Worm (Caenorhabditis elegans): ENCODE measurements around the gene E01G4.5.

Gene E01G4.5

DNA sequence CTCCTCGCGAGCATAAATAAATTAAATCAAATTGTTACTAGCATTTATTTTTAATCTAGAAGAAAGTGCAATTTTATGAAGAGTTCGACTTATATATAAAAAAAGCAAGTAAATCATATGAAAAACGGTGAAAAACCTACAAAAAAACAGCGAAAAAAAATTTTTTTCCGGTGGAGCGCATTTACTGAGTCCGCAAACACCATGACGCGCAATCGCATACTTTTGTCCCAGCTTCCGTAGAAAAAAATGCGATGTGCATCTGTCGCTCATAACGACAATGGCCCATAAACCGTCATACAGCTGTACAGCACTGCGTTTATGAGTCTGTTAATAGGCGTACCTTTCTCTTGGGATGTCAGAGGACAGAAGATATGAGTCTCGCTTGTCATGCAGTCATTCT, 5.0 kb downstream of the E01G4.5 start:
- TF ChIP-seq unc-62 (GFP tag; optimal IDR thresholded peaks at IDR 0.05), result no peak

DNA sequence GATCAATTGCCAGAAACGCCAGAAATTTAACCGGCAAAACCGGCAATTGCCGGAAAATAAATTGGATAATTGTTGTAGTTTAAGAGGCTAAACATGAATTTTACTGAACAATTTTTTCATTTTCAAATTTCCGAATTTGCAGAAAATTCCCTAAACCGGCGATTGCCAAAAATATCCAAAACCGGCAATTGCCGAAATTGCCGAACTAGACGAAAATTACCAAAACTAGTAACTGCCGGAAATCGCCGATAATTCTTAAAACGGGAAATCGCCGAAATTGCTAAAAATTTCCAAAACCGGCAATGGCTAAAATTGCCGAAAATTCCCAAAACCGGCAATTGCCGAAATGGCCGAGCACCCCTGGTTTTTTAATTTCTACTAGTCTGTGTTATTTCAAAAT, 7.2 kb downstream of the E01G4.5 start:
- no peak for TF ChIP-seq unc-62 (GFP tag; optimal IDR thresholded peaks at IDR 0.05)

DNA sequence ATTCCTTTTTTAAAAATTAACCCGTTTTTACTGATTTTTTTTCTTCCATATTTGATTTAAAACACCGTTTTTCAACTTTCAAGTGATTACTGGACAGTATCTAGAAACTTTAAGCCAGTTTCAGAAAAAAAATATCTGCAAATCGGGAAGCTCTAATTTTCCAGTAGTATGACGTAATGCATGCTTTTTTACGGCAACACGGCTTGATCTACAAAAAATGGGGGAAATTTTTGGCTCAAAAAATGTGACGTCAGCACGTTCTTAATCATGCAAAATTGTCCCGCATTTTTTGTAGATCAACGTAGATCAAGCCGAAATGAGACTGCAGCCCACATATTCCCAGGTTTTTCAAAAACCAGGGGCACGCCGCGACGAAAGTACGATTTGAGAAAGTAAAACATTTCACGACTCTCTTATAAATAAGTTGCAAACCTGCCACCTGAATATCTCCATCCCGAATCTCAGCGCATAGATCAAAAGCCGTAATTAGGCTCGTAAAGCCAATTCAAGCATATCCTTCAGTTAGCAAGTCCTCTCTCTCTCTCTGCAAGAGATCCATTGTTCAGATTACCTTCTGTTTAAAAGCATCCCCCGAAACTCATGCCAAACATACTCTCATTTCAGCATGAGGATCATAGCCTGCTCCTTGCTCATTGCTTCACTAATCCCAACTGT, 9.7 kb downstream of the E01G4.5 start, which contains the start of gene E01G4.6:
TSS of gene E01G4.6 (plus strand) at position 625 of the 675 bp plus-strand sequence.
- no peak for TF ChIP-seq unc-62 (GFP tag; optimal IDR thresholded peaks at IDR 0.05)

DNA sequence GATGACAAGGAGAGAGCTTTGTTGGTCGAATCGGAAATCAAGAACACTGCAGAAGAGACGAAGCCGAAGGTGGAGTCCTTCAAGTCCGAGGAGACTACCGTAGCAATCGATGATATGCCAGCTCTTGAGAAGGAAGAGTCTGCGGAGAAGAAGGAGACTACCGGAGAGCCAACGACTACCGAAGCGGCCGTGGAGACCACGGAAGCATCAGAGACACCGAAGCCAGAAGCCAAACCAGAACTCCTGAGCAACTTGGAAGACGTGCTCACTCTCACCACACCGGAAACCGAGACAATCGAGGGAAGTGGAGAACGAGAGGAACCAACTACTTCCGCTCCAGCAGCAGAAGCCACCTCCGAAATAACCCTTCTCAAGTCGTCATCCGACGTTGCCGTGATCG, 11.9 kb downstream of the E01G4.5 start:
- no peak for TF ChIP-seq unc-62 (GFP tag; optimal IDR thresholded peaks at IDR 0.05)

DNA sequence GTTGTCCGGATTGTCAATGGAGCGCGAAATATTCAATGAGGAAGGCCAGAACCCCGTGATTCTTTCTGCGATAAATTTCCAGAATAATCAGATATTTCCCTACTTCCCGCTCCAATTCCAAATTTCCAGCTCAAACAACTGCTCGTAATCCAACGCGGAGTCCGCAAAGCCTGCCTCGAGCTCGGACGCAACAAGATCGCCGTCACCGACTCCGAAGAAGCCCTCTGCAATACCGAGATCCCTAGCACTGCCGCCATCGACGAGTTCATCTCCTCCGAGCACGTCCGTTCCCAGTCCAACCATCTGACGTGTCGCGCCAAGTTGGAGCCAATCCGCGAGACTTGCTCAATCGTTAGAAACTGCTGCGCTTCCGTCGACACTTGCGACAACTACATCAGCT, 12.9 kb downstream of the E01G4.5 start:
- TF ChIP-seq unc-62 (GFP tag; optimal IDR thresholded peaks at IDR 0.05), result no peak

DNA sequence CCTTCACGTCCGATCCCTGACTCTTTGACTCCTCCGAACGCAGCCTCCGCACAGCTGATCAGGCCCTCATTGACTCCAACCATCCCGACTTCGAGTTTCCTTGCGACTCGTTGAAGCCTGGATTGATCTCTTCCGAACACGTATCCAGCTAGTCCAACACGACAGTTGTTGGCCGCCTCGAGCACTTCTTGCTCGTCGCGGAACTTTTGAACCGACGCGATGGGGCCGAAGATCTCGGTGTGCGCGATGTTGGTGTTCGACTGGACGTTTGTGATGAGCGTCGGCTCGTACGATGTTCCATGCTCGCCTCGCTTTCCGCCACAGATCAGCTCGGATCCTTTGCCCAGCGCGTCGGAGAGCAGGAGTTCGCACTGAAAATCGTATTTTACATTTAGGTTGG, 15.4 kb downstream of the E01G4.5 start:
- TF ChIP-seq unc-62 (GFP tag; optimal IDR thresholded peaks at IDR 0.05), result no peak

DNA sequence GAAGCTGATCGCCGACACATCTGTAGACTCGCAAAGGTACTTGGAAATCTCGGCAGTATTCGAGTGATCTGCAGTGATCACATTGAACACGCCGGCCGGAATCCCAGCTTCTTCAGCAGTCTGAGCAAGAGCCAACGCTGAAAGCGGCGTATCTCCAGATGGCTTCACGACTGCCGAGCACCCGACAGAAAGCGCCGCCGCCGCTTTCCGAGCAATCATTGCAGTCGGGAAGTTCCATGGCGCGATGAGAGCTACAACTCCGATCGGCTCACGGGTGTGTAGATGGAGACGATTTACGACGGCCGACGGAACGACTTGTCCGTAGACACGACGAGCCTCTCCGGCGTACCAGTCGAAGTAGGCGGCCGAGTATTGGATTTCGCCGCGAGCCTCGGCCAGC, 17.7 kb downstream of the E01G4.5 start:
- TF ChIP-seq unc-62 (GFP tag; optimal IDR thresholded peaks at IDR 0.05), result no peak

DNA sequence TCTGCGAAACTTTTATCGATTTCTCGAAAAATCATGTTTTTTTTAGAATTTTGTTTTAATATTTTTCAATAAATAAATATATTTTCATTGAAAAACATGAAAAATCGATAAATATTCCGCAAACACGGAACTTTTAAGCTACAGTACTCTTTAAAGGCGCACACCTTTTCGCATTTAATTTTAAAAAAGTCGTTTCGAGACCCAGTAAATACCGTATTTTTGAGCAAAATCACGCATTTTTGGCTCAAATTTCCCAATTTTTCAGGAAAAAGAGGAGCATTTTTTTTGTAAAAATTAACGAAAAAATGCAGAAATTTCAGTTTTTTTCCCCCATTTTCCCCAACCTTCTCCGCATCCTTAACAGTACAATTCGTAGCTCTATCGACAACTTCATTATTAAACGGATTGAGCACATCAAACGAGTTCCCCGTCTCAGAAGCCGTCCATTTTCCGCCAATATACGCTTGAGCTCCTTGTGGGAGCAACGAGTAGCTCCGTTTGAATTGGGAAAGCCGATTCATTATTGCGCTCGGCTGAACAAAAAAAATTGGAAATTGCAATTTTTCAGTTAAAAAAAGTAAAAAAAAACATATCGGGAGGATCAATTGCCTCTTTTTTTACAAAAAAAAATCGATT, 19.2 kb downstream of the E01G4.5 start, which contains the start of gene alh-7:
TSS of gene alh-7 (minus strand) at position 533 of the 636 bp plus-strand sequence.
- TF ChIP-seq unc-62 (GFP tag; optimal IDR thresholded peaks at IDR 0.05), result no peak

DNA sequence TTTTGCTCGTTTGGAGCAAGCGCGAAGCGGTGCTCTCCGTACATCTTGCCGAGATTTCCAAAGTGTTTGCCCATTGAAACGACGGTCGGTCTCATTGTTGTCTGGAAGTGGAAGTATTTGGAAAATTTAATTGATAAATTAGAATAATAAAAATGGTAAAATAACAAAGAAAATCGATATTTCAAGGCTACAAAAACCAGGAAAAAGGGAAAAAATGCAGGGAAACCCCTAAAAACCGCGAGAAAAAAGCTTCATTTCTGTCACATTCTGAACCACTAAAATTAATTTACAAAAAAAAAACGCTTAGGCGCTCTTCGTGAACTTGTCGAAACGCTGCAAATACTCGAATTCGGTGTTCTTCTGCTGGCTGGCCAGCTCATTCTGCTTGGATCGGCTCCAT, 20.7 kb downstream of the E01G4.5 start, which contains the start of gene F45H10.2:
TSS of gene F45H10.2 (minus strand) at position 101 of the 400 bp plus-strand sequence.
- no peak for TF ChIP-seq unc-62 (GFP tag; optimal IDR thresholded peaks at IDR 0.05)

DNA sequence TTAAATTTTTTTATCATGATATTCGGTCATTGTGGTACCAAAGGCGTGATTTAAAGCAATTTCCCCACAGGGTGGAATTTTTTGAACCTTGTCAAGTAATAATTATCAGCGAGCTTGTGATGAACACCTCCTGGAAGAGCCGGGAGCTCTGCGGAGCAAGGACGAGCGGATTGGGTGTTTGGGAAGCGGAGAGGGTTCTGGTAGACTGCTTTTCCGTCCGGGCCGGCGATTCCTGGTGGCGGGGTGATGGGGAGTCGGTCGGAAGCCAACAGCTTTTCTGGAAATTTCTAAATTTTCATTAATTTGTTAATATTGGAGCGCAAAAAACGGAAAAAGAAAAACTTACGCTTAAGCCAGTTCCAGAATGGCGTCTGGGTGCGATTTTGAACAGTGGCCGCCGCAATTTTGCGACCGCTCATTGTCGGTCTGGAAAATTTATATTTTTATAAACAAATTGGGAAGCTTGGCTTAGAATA, 22.0 kb downstream of the E01G4.5 start, which contains the start of gene ndua-7:
TSS of gene ndua-7 (minus strand) at position 426 of the 476 bp plus-strand sequence.
- no peak for TF ChIP-seq unc-62 (GFP tag; optimal IDR thresholded peaks at IDR 0.05)

DNA sequence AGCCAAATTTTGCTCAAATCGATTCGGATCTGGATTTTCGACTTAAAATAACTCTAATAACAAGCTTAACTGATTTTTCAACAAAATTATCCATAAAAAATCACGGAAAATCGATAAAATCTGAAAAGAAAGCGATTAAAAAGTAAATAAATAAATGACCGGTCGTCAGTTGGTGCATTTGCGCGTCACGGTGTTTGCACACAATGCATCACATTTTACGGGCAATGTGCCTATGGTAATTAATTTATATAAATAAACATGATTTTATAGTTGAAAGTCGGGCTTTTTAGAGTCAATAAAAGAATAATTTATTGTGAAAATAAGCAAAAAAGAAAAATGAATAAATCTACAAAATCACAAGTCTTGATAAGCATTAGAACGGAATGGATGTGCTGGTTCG, 22.6 kb downstream of the E01G4.5 start:
- no peak for TF ChIP-seq unc-62 (GFP tag; optimal IDR thresholded peaks at IDR 0.05)

DNA sequence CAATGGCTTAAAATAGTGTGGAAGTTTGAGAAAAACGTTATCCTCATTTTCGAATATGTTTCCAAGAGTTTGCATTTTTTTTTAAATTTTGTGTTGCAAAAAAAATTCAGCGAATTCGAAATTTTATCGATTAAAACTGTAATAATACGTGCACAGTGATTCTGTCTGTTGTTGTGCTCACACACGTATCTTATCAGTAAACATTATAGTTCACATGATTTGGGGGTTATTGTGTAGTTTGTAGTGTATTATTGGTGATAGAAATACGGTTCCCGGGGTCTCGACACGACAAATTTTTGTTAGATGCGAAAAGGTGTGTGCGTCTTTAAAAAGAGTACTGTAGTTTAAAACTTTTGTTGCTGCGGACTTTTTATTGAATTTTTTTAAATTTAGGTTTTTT, 23.5 kb downstream of the E01G4.5 start, which contains the start of gene drr-1:
TSS of gene drr-1 (minus strand) at position 183 of the 400 bp plus-strand sequence.
- TF ChIP-seq unc-62 (GFP tag; optimal IDR thresholded peaks at IDR 0.05), result no peak

DNA sequence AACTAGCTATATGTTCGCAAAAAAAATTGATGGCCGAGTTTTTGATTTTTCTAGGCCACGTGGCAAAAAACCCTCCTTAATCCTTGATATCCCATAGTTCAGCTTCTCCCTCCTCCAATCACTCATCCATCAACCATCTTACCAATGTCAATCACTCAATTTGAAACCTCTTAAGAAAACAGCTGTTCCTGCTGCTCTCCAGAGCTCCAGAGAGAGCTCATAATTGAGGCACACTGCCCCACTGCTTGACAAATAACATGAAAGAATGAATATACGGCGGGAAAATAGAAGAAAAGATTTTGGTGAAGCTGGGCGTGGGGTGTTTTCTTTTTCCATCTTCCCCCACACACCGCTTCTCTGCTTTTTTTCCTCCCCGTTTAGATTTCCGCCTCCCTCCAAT, 28.4 kb downstream of the E01G4.5 start:
- no peak for TF ChIP-seq unc-62 (GFP tag; optimal IDR thresholded peaks at IDR 0.05)

DNA sequence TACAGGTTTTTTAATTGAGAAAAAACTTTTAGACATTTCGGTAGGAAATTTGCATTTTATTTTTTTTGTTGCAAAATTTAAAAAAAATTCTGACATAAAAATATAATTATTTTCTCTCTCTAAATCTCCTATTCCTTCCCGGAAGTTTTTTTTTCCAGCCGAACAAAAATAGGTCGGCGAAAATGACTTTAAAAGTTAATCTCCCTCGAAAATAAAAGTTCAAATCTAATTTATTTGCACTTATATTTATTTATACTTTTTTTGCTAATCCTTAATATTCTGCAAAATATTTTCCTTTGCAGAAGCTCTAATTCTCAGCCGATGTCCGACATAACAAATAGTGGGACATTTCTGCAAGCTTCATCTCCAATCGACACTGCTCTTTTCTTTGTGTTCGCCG, 29.4 kb downstream of the E01G4.5 start, which contains the start of gene F45H10.5:
TSS of gene F45H10.5 (plus strand) at position 301 of the 400 bp plus-strand sequence.
- TF ChIP-seq unc-62 (GFP tag; optimal IDR thresholded peaks at IDR 0.05), result no peak

DNA sequence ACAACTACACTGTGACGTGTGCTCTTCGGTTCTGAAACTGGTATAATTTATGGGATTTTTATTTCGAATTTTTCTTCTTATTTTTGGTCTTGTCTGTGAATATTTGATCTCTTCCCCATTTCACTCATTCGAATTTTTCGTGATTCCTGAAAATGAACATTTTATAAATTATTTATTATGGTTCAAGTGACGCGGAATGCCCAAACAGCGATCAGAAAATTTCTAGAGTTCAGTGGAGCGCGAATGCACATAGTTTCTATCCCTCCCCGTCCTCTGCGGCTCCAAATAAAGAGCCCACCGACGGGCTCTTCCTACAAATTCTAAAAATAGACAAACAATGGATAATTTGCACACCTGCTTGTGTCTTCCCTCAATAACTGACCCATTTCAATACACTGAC, 31.5 kb downstream of the E01G4.5 start, which contains the start of gene F54F11.1:
TSS of gene F54F11.1 (plus strand) at position 301 of the 400 bp plus-strand sequence.
- no peak for TF ChIP-seq unc-62 (GFP tag; optimal IDR thresholded peaks at IDR 0.05)

DNA sequence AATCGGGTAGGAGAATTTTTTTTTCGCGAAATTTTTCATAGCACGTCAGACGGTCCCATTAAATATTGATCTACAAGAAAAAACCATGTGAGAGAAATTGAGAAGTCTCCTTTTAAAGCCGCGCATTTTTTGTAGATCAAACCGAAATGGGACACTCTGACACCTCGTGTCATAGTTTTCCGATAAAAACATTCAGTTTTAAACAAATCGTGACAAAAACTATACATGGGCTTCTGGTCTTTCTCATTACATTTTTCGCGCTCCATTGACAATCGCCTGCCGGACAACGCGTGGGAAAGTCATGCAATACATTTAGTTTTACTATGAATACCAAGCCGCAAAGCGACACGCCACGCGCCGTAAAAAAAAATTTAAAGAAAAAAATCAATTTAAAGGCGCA, 33.2 kb downstream of the E01G4.5 start:
- TF ChIP-seq unc-62 (GFP tag; optimal IDR thresholded peaks at IDR 0.05), result no peak
